Worm (Caenorhabditis elegans) whole organism, L2 larva: ENCODE measurements around the gene cox-14.

Experiments
- F13H6.1 ChIP-seq: sonication (generic microtip); optimal IDR thresholded peaks from 2 replicates; lab custom pipeline; 2016; ENCODE audit warnings: missing genetic modification characterization, missing compliant biosample characterization
- R02D3.7 ChIP-seq: fragments of 150-350 bp; optimal IDR thresholded peaks from 2 replicates; lab custom pipeline; 2014; ENCODE audit warnings: missing biosample characterization, missing genetic modification characterization
- Y55F3AM.14 ChIP-seq: fragments of 200-800 bp; sonication (Bioruptor generic); optimal IDR thresholded peaks from 2 replicates; lab custom pipeline; 2018; ENCODE audit warnings: mild to moderate bottlenecking, missing genetic modification characterization, missing compliant biosample characterization
- ZK546.5 ChIP-seq: sonication (generic microtip); optimal IDR thresholded peaks from 2 replicates; lab custom pipeline; 2017; ENCODE audit warnings: missing biosample characterization, missing genetic modification characterization
- alr-1 ChIP-seq: fragments of 150-350 bp; optimal IDR thresholded peaks from 2 replicates; lab custom pipeline; 2014; ENCODE audit warnings: missing biosample characterization, missing genetic modification characterization
- aly-2 ChIP-seq: fragments of 150-350 bp; optimal IDR thresholded peaks from 2 replicates; lab custom pipeline; 2014; ENCODE audit warnings: missing biosample characterization, missing genetic modification characterization
- ama-1 ChIP-seq: fragments of 150-350 bp; optimal IDR thresholded peaks from 2 replicates; lab custom pipeline; 2018; ENCODE audit warnings: inconsistent platforms
- crh-2 ChIP-seq: sonication (generic microtip); optimal IDR thresholded peaks from 2 replicates; lab custom pipeline; 2017; ENCODE audit warnings: missing biosample characterization, missing genetic modification characterization
- dmd-4 ChIP-seq: sonication (generic microtip); optimal IDR thresholded peaks from 2 replicates; lab custom pipeline; 2017; ENCODE audit warnings: missing biosample characterization, missing genetic modification characterization
- egl-27 ChIP-seq: sonication (generic microtip); optimal IDR thresholded peaks from 3 replicates; lab custom pipeline; 2017; ENCODE audit warnings: missing biosample characterization, missing genetic modification reagents, missing genetic modification characterization
- elt-1 ChIP-seq: fragments of 150-350 bp; optimal IDR thresholded peaks from 2 replicates; lab custom pipeline; 2014; ENCODE audit warnings: missing biosample characterization, missing genetic modification characterization
- elt-3 ChIP-seq: sonication (generic microtip); optimal IDR thresholded peaks from 2 replicates; lab custom pipeline; 2017; ENCODE audit warnings: missing biosample characterization, missing genetic modification characterization
- fos-1 ChIP-seq: fragments of 150-350 bp; optimal IDR thresholded peaks from 2 replicates; lab custom pipeline; 2014; ENCODE audit warnings: missing biosample characterization, missing genetic modification characterization
- gmeb-1 ChIP-seq: fragments of 150-350 bp; optimal IDR thresholded peaks from 2 replicates; lab custom pipeline; 2014; ENCODE audit warnings: missing biosample characterization, missing genetic modification characterization
- lin-11 ChIP-seq: fragments of 150-350 bp; sonication (generic microtip); optimal IDR thresholded peaks from 2 replicates; lab custom pipeline; 2014; ENCODE audit warnings: missing biosample characterization, missing genetic modification characterization, inconsistent platforms, mixed read lengths
- lin-13 ChIP-seq: fragments of 150-350 bp; optimal IDR thresholded peaks from 2 replicates; lab custom pipeline; 2014; ENCODE audit warnings: missing biosample characterization, missing genetic modification reagents, missing genetic modification characterization
- lsy-2 ChIP-seq, 2 experiments: fragments of 150-350 bp in 1 of 2; sonication (generic microtip) in 1 of 2; optimal IDR thresholded peaks; 2 replicates each; lab custom pipeline; 2014 to 2017; ENCODE audit warnings: missing biosample characterization in 2 of 2, missing genetic modification characterization in 2 of 2
- mbf-1 ChIP-seq: sonication (generic microtip); optimal IDR thresholded peaks from 2 replicates; lab custom pipeline; 2017; ENCODE audit warnings: missing biosample characterization, missing genetic modification characterization
- nhr-10 ChIP-seq: sonication (generic microtip); optimal IDR thresholded peaks from 2 replicates; lab custom pipeline; 2017; ENCODE audit warnings: missing biosample characterization, missing genetic modification characterization
- nhr-11 ChIP-seq: fragments of 150-350 bp; optimal IDR thresholded peaks from 2 replicates; lab custom pipeline; 2014; ENCODE audit warnings: missing biosample characterization, missing genetic modification characterization
- nhr-129 ChIP-seq: fragments of 150-350 bp; optimal IDR thresholded peaks from 2 replicates; lab custom pipeline; 2014; ENCODE audit warnings: missing biosample characterization, missing genetic modification characterization
- nhr-21 ChIP-seq: fragments of 150-350 bp; optimal IDR thresholded peaks from 2 replicates; lab custom pipeline; 2014; ENCODE audit warnings: missing biosample characterization, missing genetic modification characterization
- nhr-23 ChIP-seq: fragments of 150-350 bp; optimal IDR thresholded peaks from 2 replicates; lab custom pipeline; 2014; ENCODE audit warnings: missing biosample characterization, missing genetic modification reagents, missing genetic modification characterization
- nhr-237 ChIP-seq: fragments of 150-350 bp; optimal IDR thresholded peaks from 2 replicates; lab custom pipeline; 2014; ENCODE audit warnings: missing biosample characterization, missing genetic modification characterization
- nhr-25 ChIP-seq: fragments of 150-350 bp; sonication (generic microtip); optimal IDR thresholded peaks from 3 replicates; lab custom pipeline; 2014; ENCODE audit warnings: missing biosample characterization, missing genetic modification characterization
- nhr-6 ChIP-seq: fragments of 150-350 bp; optimal IDR thresholded peaks from 2 replicates; lab custom pipeline; 2014; ENCODE audit warnings: missing biosample characterization, missing genetic modification characterization
- nhr-77 ChIP-seq: fragments of 150-350 bp; optimal IDR thresholded peaks from 2 replicates; lab custom pipeline; 2014; ENCODE audit warnings: missing biosample characterization, missing genetic modification characterization
- skn-1 ChIP-seq: sonication (generic microtip); optimal IDR thresholded peaks from 2 replicates; lab custom pipeline; 2017; ENCODE audit warnings: missing biosample characterization, missing genetic modification characterization
- sma-3 ChIP-seq: sonication (generic microtip); optimal IDR thresholded peaks from 2 replicates; lab custom pipeline; 2016; ENCODE audit warnings: missing genetic modification reagents, missing genetic modification characterization, missing compliant biosample characterization
- sma-9 ChIP-seq, 2 experiments: fragments of 150-350 bp in 1 of 2; sonication (generic microtip) in 1 of 2; optimal IDR thresholded peaks; 2 replicates each; lab custom pipeline; 2014 to 2016; ENCODE audit warnings: missing genetic modification characterization in 2 of 2, mild to moderate bottlenecking in 1 of 2, missing biosample characterization in 1 of 2, missing compliant biosample characterization in 1 of 2, missing genetic modification reagents in 1 of 2, moderate library complexity in 1 of 2
- snpc-4 ChIP-seq: fragments of 150-350 bp; optimal IDR thresholded peaks from 2 replicates; lab custom pipeline; 2014; ENCODE audit warnings: missing biosample characterization, missing genetic modification characterization
- unc-39 ChIP-seq: fragments of 150-350 bp; optimal IDR thresholded peaks from 2 replicates; lab custom pipeline; 2014; ENCODE audit warnings: missing biosample characterization, missing genetic modification characterization
- unc-62 ChIP-seq: fragments of 150-350 bp; optimal IDR thresholded peaks from 2 replicates; lab custom pipeline; 2014; ENCODE audit warnings: missing biosample characterization, missing genetic modification reagents, missing genetic modification characterization
- zag-1 ChIP-seq: fragments of 150-350 bp; optimal IDR thresholded peaks from 2 replicates; lab custom pipeline; 2014; ENCODE audit warnings: missing biosample characterization, missing genetic modification characterization
- ztf-1 ChIP-seq: fragments of 200-800 bp; sonication (Bioruptor generic); conservative IDR thresholded peaks from 2 replicates; pipeline ENCODE4 v1.3.6; 2022; ENCODE audit warnings: missing genetic modification characterization, missing compliant biosample characterization
- ztf-11 ChIP-seq: sonication (generic microtip); optimal IDR thresholded peaks from 2 replicates; lab custom pipeline; 2017; ENCODE audit warnings: missing biosample characterization, missing genetic modification characterization
- ztf-4 ChIP-seq: fragments of 150-350 bp; optimal IDR thresholded peaks from 2 replicates; lab custom pipeline; 2014; ENCODE audit warnings: missing biosample characterization, missing genetic modification characterization

Gene cox-14

ce11 chrIII:10251114-10251513 lies 32.4 kb downstream of the cox-14 start:
- no peak for TF ChIP-seq gmeb-1
- no peak for TF ChIP-seq F13H6.1 (tag; lab: Kevin White, UChicago)
- no peak for TF ChIP-seq ztf-11 (tag; lab: Kevin White, UChicago)
- TF ChIP-seq elt-3 (tag; lab: Kevin White, UChicago) = no peak
- TF ChIP-seq sma-3 (GFP tag; lab: Kevin White, UChicago) = no peak
- no peak for TF ChIP-seq lin-11 (tag; lab: Kevin White, UChicago)
- no peak for TF ChIP-seq lsy-2 (tag; optimal IDR thresholded peaks at IDR 0.05; lab: Kevin White, UChicago)
- no peak for TF ChIP-seq nhr-11

ce11 chrIII:10253334-10253733 lies 34.6 kb downstream of the cox-14 start:
- no peak for TF ChIP-seq gmeb-1
- TF ChIP-seq egl-27 = no peak
- TF ChIP-seq snpc-4 (tag; lab: Kevin White, UChicago) = no peak
- TF ChIP-seq nhr-6 (tag; lab: Kevin White, UChicago) = no peak
- no peak for TF ChIP-seq F13H6.1 (tag; lab: Kevin White, UChicago)
- TF ChIP-seq ztf-1 (GFP tag; lab: Robert Waterston, UW) = no peak
- TF ChIP-seq dmd-4 (tag; lab: Kevin White, UChicago) = no peak
- no peak for TF ChIP-seq ztf-4
- no peak for TF ChIP-seq aly-2
- TF ChIP-seq R02D3.7 (tag; lab: Kevin White, UChicago) = no peak
- no peak for TF ChIP-seq ZK546.5 (tag; lab: Kevin White, UChicago)
- TF ChIP-seq alr-1 (tag; lab: Kevin White, UChicago) = no peak
- no peak for TF ChIP-seq nhr-10 (tag; lab: Kevin White, UChicago)
- TF ChIP-seq elt-3 (tag; lab: Kevin White, UChicago) = no peak
- TF ChIP-seq ama-1 (lab: Kevin White, UChicago) = no peak
- TF ChIP-seq Y55F3AM.14 = no peak
- no peak for TF ChIP-seq nhr-237 (tag; lab: Kevin White, UChicago)
- no peak for TF ChIP-seq crh-2
- no peak for TF ChIP-seq mbf-1 (tag; lab: Kevin White, UChicago)

DNA sequence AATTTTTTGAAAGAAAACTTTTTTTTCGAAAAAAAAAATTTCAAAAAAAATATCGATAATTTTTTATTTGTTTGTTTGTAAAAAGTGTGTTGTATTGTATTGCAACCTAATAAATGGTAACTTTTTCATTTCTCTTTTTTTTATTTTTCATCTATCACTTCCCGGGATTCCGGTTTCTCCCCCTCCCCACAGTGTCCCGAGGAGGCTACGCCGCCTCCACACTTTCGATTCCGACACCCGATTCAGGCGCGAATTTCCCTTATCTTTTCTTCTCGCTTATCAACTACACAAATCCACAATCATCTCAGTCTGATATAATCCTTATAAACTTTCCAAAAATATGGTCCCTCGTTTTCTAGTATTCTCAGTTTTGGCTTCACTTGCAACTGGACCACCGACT lies 35.8 kb downstream of the cox-14 start, which contains the start of gene R01H10.4:
TSS of gene R01H10.4 (plus strand) at position 236 of the 400 bp plus-strand sequence.
- TF ChIP-seq lin-13 (GFP tag; lab: Kevin White, UChicago) (no peak), sma-9 (GFP tag; optimal IDR thresholded peaks at IDR 0.05; lab: Kevin White, UChicago) (no peak), sma-9 (tag; optimal IDR thresholded peaks at IDR 0.05; lab: Kevin White, UChicago) (no peak), skn-1 (no peak)

DNA sequence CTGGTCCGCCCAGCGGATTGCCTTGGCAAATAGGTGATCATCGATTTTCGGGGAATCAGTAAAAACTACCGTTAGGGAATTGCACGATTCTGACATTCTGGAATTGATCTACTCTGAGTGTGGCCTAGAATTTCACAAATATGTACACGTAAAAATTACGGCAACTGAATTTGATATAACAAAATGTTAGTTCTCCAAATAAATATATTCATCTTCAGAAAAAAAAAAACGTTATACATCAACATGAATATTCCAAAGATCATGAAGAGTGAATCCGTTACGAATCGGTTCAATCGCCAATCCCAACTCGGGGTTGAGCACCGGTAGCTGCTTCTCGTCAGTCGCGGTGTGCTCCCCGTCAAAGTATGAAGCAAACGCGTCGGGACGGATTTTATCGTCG lies 39.9 kb downstream of the cox-14 start, which contains the start of gene rip-1:
TSS of gene rip-1 (minus strand) at position 101 of the 400 bp plus-strand sequence.
- TF ChIP-seq zag-1 (no peak), elt-1 (tag; lab: Kevin White, UChicago) (no peak), fos-1 (tag; lab: Kevin White, UChicago) (no peak), unc-62 (GFP tag; lab: Kevin White, UChicago) (no peak), elt-3 (tag; lab: Kevin White, UChicago) (no peak), nhr-25 (tag; lab: Kevin White, UChicago) (no peak), nhr-21 (no peak), nhr-23 (tag; lab: Kevin White, UChicago) (no peak), sma-3 (GFP tag; lab: Kevin White, UChicago) (no peak), nhr-129 (tag; lab: Kevin White, UChicago) (no peak)

DNA sequence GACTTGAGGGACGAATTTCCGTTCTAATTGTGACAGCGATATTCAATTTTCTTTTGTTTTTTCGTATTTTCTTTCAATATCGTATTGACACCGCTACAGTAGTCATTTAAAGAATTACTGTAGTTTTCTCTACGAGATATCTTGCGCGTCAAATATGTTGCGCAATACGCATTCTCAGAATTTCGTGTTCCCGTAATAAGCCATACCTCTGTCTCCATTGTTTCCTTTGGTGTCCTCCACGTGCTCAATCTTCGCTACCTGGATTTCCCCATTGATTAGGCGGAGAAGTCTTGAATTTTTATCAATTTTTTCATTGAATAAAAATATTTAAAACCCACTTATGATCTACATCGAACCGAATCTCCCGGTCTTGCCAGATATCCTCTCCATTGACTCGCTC lies 42.5 kb downstream of the cox-14 start:
- TF ChIP-seq nhr-6 (tag; lab: Kevin White, UChicago) (no peak), nhr-129 (tag; lab: Kevin White, UChicago) (no peak), elt-1 (tag; lab: Kevin White, UChicago) (no peak), skn-1 (no peak), unc-39 (tag; lab: Kevin White, UChicago) (no peak), nhr-237 (tag; lab: Kevin White, UChicago) (no peak), ztf-11 (tag; lab: Kevin White, UChicago) (no peak), F13H6.1 (tag; lab: Kevin White, UChicago) (no peak), nhr-77 (tag; lab: Kevin White, UChicago) (no peak), alr-1 (tag; lab: Kevin White, UChicago) (no peak), nhr-21 (no peak)
